Worm (Caenorhabditis elegans) whole organism, late embryonic: ENCODE measurements around the gene ZK675.4.

Experiments used
- F13H6.1 ChIP-seq: sonication (generic microtip); optimal IDR thresholded peaks from 2 replicates; lab custom pipeline; 2016; ENCODE audit warnings: missing genetic modification characterization, missing compliant biosample characterization
- ama-1 ChIP-seq: fragments of 150-350 bp; optimal IDR thresholded peaks from 2 replicates; lab custom pipeline; 2014
- dve-1 ChIP-seq: sonication (generic microtip); optimal IDR thresholded peaks from 2 replicates; lab custom pipeline; 2017; ENCODE audit warnings: antibody characterized with exemption, mild to moderate bottlenecking, missing genetic modification characterization, missing compliant biosample characterization
- pax-1 ChIP-seq: fragments of 150-350 bp; optimal IDR thresholded peaks from 2 replicates; lab custom pipeline; 2014; ENCODE audit warnings: missing biosample characterization, missing genetic modification characterization

DNA sequence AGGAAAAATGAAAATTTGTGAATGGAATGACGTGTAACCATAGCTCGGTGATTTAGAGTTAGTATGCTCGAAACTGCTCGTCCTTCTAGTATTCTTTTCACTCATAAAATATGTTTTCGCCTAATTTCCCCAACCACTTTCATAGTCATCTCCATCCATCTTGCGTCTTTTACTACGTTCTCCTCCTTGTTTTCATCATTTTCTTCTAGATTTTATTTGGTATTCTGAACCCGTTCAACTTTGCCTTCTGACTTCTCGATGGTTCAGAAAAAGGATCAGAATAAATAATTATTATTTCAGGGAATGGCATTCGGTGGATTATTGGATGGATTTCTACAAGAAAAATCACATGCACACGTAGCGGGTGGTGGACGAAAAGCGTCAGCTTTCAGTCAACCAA lies 47.4 kb downstream of the ZK675.4 start, which contains the start of gene C04H4.1:
- TF ChIP-seq dve-1 (tag; lab: Kevin White, UChicago) (no peak), ama-1 (lab: Kevin White, UChicago) (no peak), pax-1 (tag; lab: Kevin White, UChicago) (no peak), F13H6.1 (tag; lab: Kevin White, UChicago) (no peak)
